Worm (Caenorhabditis elegans) whole organism, late embryonic: ENCODE measurements around the gene F32D1.11.

Experiments
- C08G9.2 ChIP-seq: sonication (generic microtip); optimal IDR thresholded peaks from 2 replicates; lab custom pipeline; 2016; ENCODE audit warnings: mild to moderate bottlenecking, missing genetic modification characterization, moderate library complexity, missing compliant biosample characterization
- C38D4.7 ChIP-seq: fragments of 200-800 bp; sonication (Bioruptor generic); optimal IDR thresholded peaks from 2 replicates; lab custom pipeline; 2018; ENCODE audit warnings: mild to moderate bottlenecking, missing genetic modification characterization, moderate library complexity, missing compliant biosample characterization
- F13H6.1 ChIP-seq: sonication (generic microtip); optimal IDR thresholded peaks from 2 replicates; lab custom pipeline; 2016; ENCODE audit warnings: missing genetic modification characterization, missing compliant biosample characterization
- Y22D7AL.16 ChIP-seq: sonication (generic microtip); optimal IDR thresholded peaks from 2 replicates; lab custom pipeline; 2016; ENCODE audit warnings: missing genetic modification characterization, missing compliant biosample characterization
- ama-1 ChIP-seq: fragments of 150-350 bp; optimal IDR thresholded peaks from 2 replicates; lab custom pipeline; 2014
- ceh-14 ChIP-seq: sonication (generic microtip); optimal IDR thresholded peaks from 2 replicates; lab custom pipeline; 2016; ENCODE audit warnings: missing genotype, missing genetic modification characterization, missing compliant biosample characterization
- ceh-19 ChIP-seq: fragments of 200-800 bp; sonication (Bioruptor generic); optimal IDR thresholded peaks from 2 replicates; lab custom pipeline; 2018; ENCODE audit warnings: mild to moderate bottlenecking, missing genetic modification characterization, missing compliant biosample characterization
- ceh-2 ChIP-seq: sonication (generic microtip); optimal IDR thresholded peaks from 2 replicates; lab custom pipeline; 2016; ENCODE audit warnings: missing genotype, missing genetic modification characterization, missing compliant biosample characterization
- ceh-24 ChIP-seq: sonication (generic microtip); optimal IDR thresholded peaks from 2 replicates; lab custom pipeline; 2016; ENCODE audit warnings: mild to moderate bottlenecking, missing genetic modification characterization, missing compliant biosample characterization
- ceh-30 ChIP-seq: fragments of 150-350 bp; optimal IDR thresholded peaks from 2 replicates; lab custom pipeline; 2014; ENCODE audit warnings: missing biosample characterization, missing genetic modification characterization
- ceh-45 ChIP-seq: fragments of 200-800 bp; sonication (Bioruptor generic); IDR thresholded peaks from 2 replicates; pipeline ENCODE4 v1.3.6; 2022; ENCODE audit warnings: missing genetic modification reagents, missing genetic modification characterization, missing compliant biosample characterization
- ceh-48 ChIP-seq: sonication (generic microtip); optimal IDR thresholded peaks from 2 replicates; lab custom pipeline; 2016; ENCODE audit warnings: missing genetic modification characterization, inconsistent platforms, missing compliant biosample characterization
- ceh-6 ChIP-seq: fragments of 200-800 bp; sonication (Bioruptor generic); optimal IDR thresholded peaks from 2 replicates; lab custom pipeline; 2018; ENCODE audit warnings: mild to moderate bottlenecking, missing genetic modification characterization, missing compliant biosample characterization
- che-1 ChIP-seq: sonication (generic microtip); optimal IDR thresholded peaks from 2 replicates; lab custom pipeline; 2016; ENCODE audit warnings: mild to moderate bottlenecking, missing genetic modification characterization, missing compliant biosample characterization
- dmd-4 ChIP-seq: sonication (generic microtip); optimal IDR thresholded peaks from 2 replicates; lab custom pipeline; 2016; ENCODE audit warnings: borderline replicate concordance, missing genetic modification characterization, missing compliant biosample characterization
- dve-1 ChIP-seq: sonication (generic microtip); optimal IDR thresholded peaks from 2 replicates; lab custom pipeline; 2017; ENCODE audit warnings: antibody characterized with exemption, mild to moderate bottlenecking, missing genetic modification characterization, missing compliant biosample characterization
- ets-4 ChIP-seq: sonication (generic microtip); optimal IDR thresholded peaks from 2 replicates; lab custom pipeline; 2016; ENCODE audit warnings: missing genetic modification characterization, missing compliant biosample characterization
- eyg-1 ChIP-seq: sonication (generic microtip); optimal IDR thresholded peaks from 2 replicates; lab custom pipeline; 2016; ENCODE audit warnings: missing genotype, missing genetic modification characterization, missing compliant biosample characterization
- fax-1 ChIP-seq: sonication (generic microtip); optimal IDR thresholded peaks from 2 replicates; lab custom pipeline; 2016; ENCODE audit warnings: missing genotype, missing genetic modification characterization, missing compliant biosample characterization
- fkh-10 ChIP-seq: fragments of 150-350 bp; optimal IDR thresholded peaks from 2 replicates; lab custom pipeline; 2014; ENCODE audit warnings: missing biosample characterization, missing genetic modification reagents, missing genetic modification characterization
- gmeb-2 ChIP-seq: sonication (generic microtip); optimal IDR thresholded peaks from 2 replicates; lab custom pipeline; 2016; ENCODE audit warnings: missing genetic modification characterization, inconsistent platforms, missing compliant biosample characterization
- hlh-13 ChIP-seq: fragments of 200-800 bp; sonication (Bioruptor generic); optimal IDR thresholded peaks from 2 replicates; lab custom pipeline; 2018; ENCODE audit warnings: mild to moderate bottlenecking, missing genetic modification characterization, missing compliant biosample characterization
- hlh-15 ChIP-seq: sonication (generic microtip); optimal IDR thresholded peaks from 2 replicates; lab custom pipeline; 2016; ENCODE audit warnings: missing genetic modification characterization, missing compliant biosample characterization
- hlh-6 ChIP-seq: sonication (generic microtip); optimal IDR thresholded peaks from 2 replicates; lab custom pipeline; 2016; ENCODE audit warnings: missing genotype, missing genetic modification characterization, missing compliant biosample characterization
- lim-6 ChIP-seq: sonication (generic microtip); optimal IDR thresholded peaks from 2 replicates; lab custom pipeline; 2016; ENCODE audit warnings: missing genetic modification characterization, missing compliant biosample characterization
- lin-11 ChIP-seq: fragments of 200-800 bp; sonication (Bioruptor generic); optimal IDR thresholded peaks from 2 replicates; lab custom pipeline; 2018; ENCODE audit warnings: mild to moderate bottlenecking, missing genetic modification characterization, missing compliant biosample characterization
- madf-2 ChIP-seq: sonication (generic microtip); optimal IDR thresholded peaks from 2 replicates; lab custom pipeline; 2017; ENCODE audit warnings: missing genetic modification characterization, missing compliant biosample characterization
- nfya-1 ChIP-seq: sonication (generic microtip); optimal IDR thresholded peaks from 2 replicates; lab custom pipeline; 2017; ENCODE audit warnings: missing genetic modification characterization, mild to moderate bottlenecking, missing compliant biosample characterization, antibody characterized with exemption, moderate library complexity
- nhr-11 ChIP-seq: fragments of 150-350 bp; optimal IDR thresholded peaks from 2 replicates; lab custom pipeline; 2014; ENCODE audit warnings: missing biosample characterization, missing genetic modification characterization
- npax-4 ChIP-seq: sonication (generic microtip); optimal IDR thresholded peaks from 2 replicates; lab custom pipeline; 2016; ENCODE audit warnings: missing genetic modification characterization, missing compliant biosample characterization
- pag-3 ChIP-seq: sonication (generic microtip); optimal IDR thresholded peaks from 2 replicates; lab custom pipeline; 2016; ENCODE audit warnings: missing compliant biosample characterization, missing genetic modification characterization, borderline replicate concordance
- pat-9 ChIP-seq: fragments of 200-800 bp; sonication (Bioruptor generic); optimal IDR thresholded peaks from 2 replicates; lab custom pipeline; 2018; ENCODE audit warnings: mild to moderate bottlenecking, missing genetic modification characterization, moderate library complexity, missing compliant biosample characterization
- pax-1 ChIP-seq: fragments of 150-350 bp; optimal IDR thresholded peaks from 2 replicates; lab custom pipeline; 2014; ENCODE audit warnings: missing biosample characterization, missing genetic modification characterization
- pqm-1 ChIP-seq: sonication (generic microtip); optimal IDR thresholded peaks from 2 replicates; lab custom pipeline; 2016; ENCODE audit warnings: missing genetic modification characterization, missing compliant biosample characterization
- sdc-2 ChIP-seq: sonication (generic microtip); optimal IDR thresholded peaks from 2 replicates; lab custom pipeline; 2016; ENCODE audit warnings: missing genotype, missing genetic modification characterization, missing compliant biosample characterization
- sox-2 ChIP-seq: fragments of 200-800 bp; sonication (Bioruptor generic); IDR thresholded peaks from 2 replicates; pipeline ENCODE4 v1.3.6; 2022; ENCODE audit warnings: missing genetic modification reagents, missing genetic modification characterization, missing compliant biosample characterization
- sox-4 ChIP-seq: sonication (generic microtip); optimal IDR thresholded peaks from 2 replicates; lab custom pipeline; 2017; ENCODE audit warnings: mild to moderate bottlenecking, missing genetic modification characterization, inconsistent platforms, missing compliant biosample characterization
- tbx-2 ChIP-seq: sonication (generic microtip); optimal IDR thresholded peaks from 2 replicates; lab custom pipeline; 2016; ENCODE audit warnings: missing genetic modification characterization, missing compliant biosample characterization
- tbx-7 ChIP-seq: sonication (generic microtip); optimal IDR thresholded peaks from 2 replicates; lab custom pipeline; 2016; ENCODE audit warnings: missing genotype, missing genetic modification characterization, missing compliant biosample characterization
- ttx-3 ChIP-seq: sonication (generic microtip); optimal IDR thresholded peaks from 2 replicates; lab custom pipeline; 2016; ENCODE audit warnings: missing genetic modification reagents, missing genetic modification characterization, missing compliant biosample characterization
- unc-55 ChIP-seq: sonication (generic microtip); optimal IDR thresholded peaks from 2 replicates; lab custom pipeline; 2017; ENCODE audit warnings: missing biosample characterization, missing genetic modification reagents, missing genetic modification characterization
- unc-86 ChIP-seq: sonication (generic microtip); optimal IDR thresholded peaks from 2 replicates; lab custom pipeline; 2016; ENCODE audit warnings: missing genetic modification characterization, missing compliant biosample characterization
- ztf-16 ChIP-seq: sonication (generic microtip); optimal IDR thresholded peaks from 2 replicates; lab custom pipeline; 2017; ENCODE audit warnings: missing genetic modification characterization, missing compliant biosample characterization

The F32D1.11 gene

ce11 chrV:4384482-4384881 lies 18.1 kb upstream of the F32D1.11 start, which contains the start of gene F13A2.2:
Gene F13A2.2 (minus strand): TSS chrV:4384582.
- no peak for TF ChIP-seq dve-1
- no peak for TF ChIP-seq C38D4.7 (GFP tag; lab: Kevin White, UChicago)
- no peak for TF ChIP-seq hlh-6
- TF ChIP-seq madf-2 (tag; lab: Kevin White, UChicago) = no peak
- no peak for TF ChIP-seq lim-6
- TF ChIP-seq ceh-2 (tag; lab: Kevin White, UChicago) = no peak
- TF ChIP-seq sox-2 = no peak
- no peak for TF ChIP-seq ama-1 (lab: Kevin White, UChicago)
- no peak for TF ChIP-seq C08G9.2
- TF ChIP-seq F13H6.1 (tag; lab: Kevin White, UChicago) = no peak
- no peak for TF ChIP-seq npax-4 (tag; lab: Kevin White, UChicago)
- TF ChIP-seq hlh-13 = no peak
- TF ChIP-seq eyg-1 (tag; lab: Kevin White, UChicago) = no peak
- TF ChIP-seq, all 69 proteins: peak for 0

- TF ChIP-seq ceh-2 (tag; lab: Kevin White, UChicago) = no peak
- TF ChIP-seq pax-1 (tag; lab: Kevin White, UChicago) = no peak
- no peak for TF ChIP-seq ceh-6 (GFP tag; lab: Kevin White, UChicago)
- TF ChIP-seq madf-2 (tag; lab: Kevin White, UChicago) = no peak
- TF ChIP-seq pqm-1 (tag; lab: Kevin White, UChicago) = no peak
- no peak for TF ChIP-seq hlh-15 (tag; lab: Kevin White, UChicago)
- TF ChIP-seq dmd-4 (tag; lab: Kevin White, UChicago) = no peak
- no peak for TF ChIP-seq che-1
- TF ChIP-seq tbx-2 (tag; lab: Kevin White, UChicago) = no peak
- TF ChIP-seq sdc-2 (tag; lab: Kevin White, UChicago) = no peak
- TF ChIP-seq nhr-11 (tag; lab: Kevin White, UChicago) = no peak
- no peak for TF ChIP-seq ceh-24
- no peak for TF ChIP-seq unc-86 (tag; lab: Kevin White, UChicago)
- TF ChIP-seq ceh-19 (GFP tag; lab: Kevin White, UChicago) = no peak
- no peak for TF ChIP-seq eyg-1 (tag; lab: Kevin White, UChicago)
- no peak for TF ChIP-seq lin-11 (tag; lab: Kevin White, UChicago)
Observed at ce11 chrV:4382298-4382697, 16.0 kb upstream of the F32D1.11 start, which contains the start of gene F13A2.1. Gene F13A2.1 (minus strand): TSS chrV:4382398.

- no peak for TF ChIP-seq unc-55
- TF ChIP-seq Y22D7AL.16 = no peak
- no peak for TF ChIP-seq madf-2 (tag; lab: Kevin White, UChicago)
- TF ChIP-seq dmd-4 (tag; lab: Kevin White, UChicago) = no peak
- TF ChIP-seq fax-1 (tag; lab: Kevin White, UChicago) = no peak
- no peak for TF ChIP-seq ama-1 (lab: Kevin White, UChicago)
- no peak for TF ChIP-seq fkh-10 (GFP tag; lab: Kevin White, UChicago)
- TF ChIP-seq C38D4.7 (GFP tag; lab: Kevin White, UChicago) = no peak
- no peak for TF ChIP-seq ceh-14
- no peak for TF ChIP-seq ets-4 (tag; lab: Kevin White, UChicago)
- no peak for TF ChIP-seq lim-6
- TF ChIP-seq ceh-6 (GFP tag; lab: Kevin White, UChicago) = no peak
- TF ChIP-seq sox-4 = no peak
- no peak for TF ChIP-seq ttx-3 (tag; lab: Kevin White, UChicago)
- no peak for TF ChIP-seq tbx-7
- no peak for TF ChIP-seq ztf-16 (tag; lab: Kevin White, UChicago)
- no peak for TF ChIP-seq tbx-2 (tag; lab: Kevin White, UChicago)
Observed at ce11 chrV:4377622-4378021, 11.3 kb upstream of the F32D1.11 start, which contains the start of gene F32D1.8. Gene F32D1.8 (minus strand): TSS chrV:4377722.

- TF ChIP-seq nfya-1 (tag; lab: Kevin White, UChicago) (no peak), dve-1 (no peak), pag-3 (no peak), ceh-14 (no peak), ceh-30 (no peak), ceh-19 (GFP tag; lab: Kevin White, UChicago) (no peak), ets-4 (tag; lab: Kevin White, UChicago) (no peak), ceh-48 (tag; lab: Kevin White, UChicago) (no peak), gmeb-2 (tag; lab: Kevin White, UChicago) (no peak), ceh-45 (GFP tag; lab: Robert Waterston, UW) (no peak), ttx-3 (tag; lab: Kevin White, UChicago) (no peak), pat-9 (tag; lab: Kevin White, UChicago) (no peak), npax-4 (tag; lab: Kevin White, UChicago) (no peak)
- TF ChIP-seq, all 69 proteins: peak for 0
Observed at ce11 chrV:4375807-4376564, 9.6 kb upstream of the F32D1.11 start, which contains the start of gene F32D1.7. Gene F32D1.7 (minus strand): TSS chrV:4376173.
